Worm (Caenorhabditis elegans): Measurements from ENCODE around the gene srt-43.

srt-43 gene

ce11 chrV:12787026-12787425 lies 18.0 kb downstream of the srt-43 start, which contains the start of gene fkb-4:
TSS of gene fkb-4 (minus strand) at chrV:12787126.
- no peak for TF ChIP-seq him-1 (tag; optimal IDR thresholded peaks at IDR 0.05)
- no peak for TF ChIP-seq W03F9.2 (tag; optimal IDR thresholded peaks at IDR 0.05)
- TF ChIP-seq dao-5 (tag; optimal IDR thresholded peaks at IDR 0.05) = no peak

DNA sequence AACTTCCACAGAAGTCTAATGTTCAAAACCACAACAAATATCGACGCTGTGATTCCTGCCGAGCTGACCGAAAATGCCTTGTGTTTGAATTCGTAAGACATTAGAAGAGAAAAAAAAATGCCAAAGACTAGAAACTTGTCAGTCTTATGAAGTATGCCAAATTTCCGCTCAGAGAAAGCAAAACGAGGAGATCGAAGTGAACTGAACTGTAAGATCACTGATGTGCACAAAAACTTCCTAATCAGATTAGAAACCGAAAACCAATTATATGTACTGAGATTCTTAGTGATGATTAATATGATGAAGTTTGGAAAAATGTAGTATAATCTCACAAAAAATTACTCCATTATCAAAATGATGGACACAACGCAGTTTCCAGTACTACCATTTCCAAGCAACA lies 19.4 kb downstream of the srt-43 start, which contains the start of gene srbc-44:
Gene srbc-44 (minus strand): TSS at position 101 of the 400 bp plus-strand sequence.
- TF ChIP-seq W03F9.2 (tag; optimal IDR thresholded peaks at IDR 0.05) = no peak
- no peak for TF ChIP-seq dao-5 (tag; optimal IDR thresholded peaks at IDR 0.05)
- TF ChIP-seq him-1 (tag; optimal IDR thresholded peaks at IDR 0.05) = no peak

DNA sequence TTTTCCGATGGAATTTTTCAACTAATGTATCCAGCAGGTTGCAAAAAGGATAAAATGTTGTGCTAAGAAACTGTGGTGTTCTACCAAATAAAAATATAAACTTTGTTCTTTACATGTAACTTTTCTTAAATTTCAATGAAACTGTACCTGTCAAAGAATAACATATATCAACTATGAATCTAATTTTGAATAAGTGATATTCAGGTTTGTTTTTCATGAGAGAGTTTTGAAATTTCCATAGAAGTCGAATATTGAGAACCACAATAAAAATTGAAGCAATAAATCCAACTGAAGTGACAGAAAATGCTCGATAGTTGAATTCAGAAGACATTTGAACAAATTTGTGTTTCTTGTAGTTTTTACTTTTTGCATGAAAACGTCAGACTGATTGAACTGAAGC lies 21.1 kb downstream of the srt-43 start, which contains the start of gene srbc-43:
Gene srbc-43 (minus strand): TSS at position 331 of the 400 bp plus-strand sequence.
- TF ChIP-seq dao-5 (tag; optimal IDR thresholded peaks at IDR 0.05) = no peak
- no peak for TF ChIP-seq him-1 (tag; optimal IDR thresholded peaks at IDR 0.05)
- TF ChIP-seq W03F9.2 (tag; optimal IDR thresholded peaks at IDR 0.05) = no peak

- TF ChIP-seq W03F9.2 (tag; optimal IDR thresholded peaks at IDR 0.05) = no peak
- no peak for TF ChIP-seq dao-5 (tag; optimal IDR thresholded peaks at IDR 0.05)
- no peak for TF ChIP-seq him-1 (tag; optimal IDR thresholded peaks at IDR 0.05)
These were observed 23.7 kb downstream of the srt-43 start, which contains the start of gene ugt-5 for ce11 chrV:12792752-12793151. TSS of gene ugt-5 (minus strand) at chrV:12792965.

DNA sequence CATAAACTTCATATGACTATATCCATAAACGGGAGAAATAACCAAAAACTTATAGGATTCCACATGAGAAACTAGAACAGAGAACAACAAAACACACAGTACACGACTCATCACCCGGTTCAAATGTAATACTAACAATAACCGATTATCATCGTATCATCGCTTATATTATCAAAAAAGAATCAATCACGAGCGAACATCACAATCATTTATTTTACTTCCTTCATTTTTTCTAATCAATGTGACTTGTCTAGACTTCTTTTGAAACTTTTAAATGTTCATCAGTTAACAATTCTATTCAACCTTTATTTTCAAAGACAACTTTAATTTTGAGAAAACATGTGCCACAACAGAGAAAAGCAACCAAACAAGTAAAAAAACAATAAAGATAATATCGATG lies 26.1 kb downstream of the srt-43 start, which contains the start of gene ugt-4:
Gene ugt-4 (minus strand): TSS at position 141 of the 400 bp plus-strand sequence.
- no peak for TF ChIP-seq dao-5 (tag; optimal IDR thresholded peaks at IDR 0.05)
- TF ChIP-seq W03F9.2 (tag; optimal IDR thresholded peaks at IDR 0.05) = no peak
- no peak for TF ChIP-seq him-1 (tag; optimal IDR thresholded peaks at IDR 0.05)

ce11 chrV:12795927-12796326 lies 26.9 kb downstream of the srt-43 start:
- TF ChIP-seq dao-5 (tag; optimal IDR thresholded peaks at IDR 0.05) (no peak), W03F9.2 (tag; optimal IDR thresholded peaks at IDR 0.05) (no peak), him-1 (tag; optimal IDR thresholded peaks at IDR 0.05) (no peak)

DNA sequence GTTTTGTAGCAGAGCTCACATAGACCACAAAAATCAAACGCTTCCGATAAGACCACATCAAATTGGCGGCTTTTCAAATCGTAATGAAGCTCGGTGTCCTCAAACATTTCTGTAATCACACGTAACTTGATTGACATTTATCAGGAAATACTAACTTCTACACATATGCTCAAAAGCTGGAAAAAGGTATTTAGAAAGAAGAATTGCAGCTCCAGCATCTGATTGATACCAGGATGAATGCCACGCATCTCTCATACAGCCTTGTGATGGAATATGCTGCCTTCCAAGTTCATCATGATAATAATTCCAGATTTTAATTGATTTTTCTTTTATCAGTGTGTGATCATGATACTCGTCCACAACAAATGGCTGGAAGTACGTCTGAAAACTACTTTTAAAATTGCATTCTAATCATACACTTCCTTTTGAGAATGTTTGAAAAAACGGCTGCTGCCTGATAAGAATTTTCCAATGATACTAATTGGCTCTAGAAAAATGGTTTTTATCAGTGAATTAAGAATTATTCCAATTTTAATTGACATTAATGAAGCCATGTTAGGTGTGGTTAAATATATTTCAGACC lies 28.0 kb downstream of the srt-43 start:
- no peak for TF ChIP-seq dao-5 (tag; optimal IDR thresholded peaks at IDR 0.05)
- no peak for TF ChIP-seq W03F9.2 (tag; optimal IDR thresholded peaks at IDR 0.05)
- no peak for TF ChIP-seq him-1 (tag; optimal IDR thresholded peaks at IDR 0.05)

- TF ChIP-seq dao-5 (tag; optimal IDR thresholded peaks at IDR 0.05) = no peak
- TF ChIP-seq W03F9.2 (tag; optimal IDR thresholded peaks at IDR 0.05) = no peak
- no peak for TF ChIP-seq him-1 (tag; optimal IDR thresholded peaks at IDR 0.05)
These were observed 28.9 kb downstream of the srt-43 start, which contains the start of gene ugt-6 for ce11 chrV:12797992-12798391. TSS of gene ugt-6 (minus strand) at chrV:12798224.

- no peak for TF ChIP-seq W03F9.2 (tag; optimal IDR thresholded peaks at IDR 0.05)
- no peak for TF ChIP-seq him-1 (tag; optimal IDR thresholded peaks at IDR 0.05)
- no peak for TF ChIP-seq dao-5 (tag; optimal IDR thresholded peaks at IDR 0.05)
These were observed 31.1 kb downstream of the srt-43 start, which contains the start of gene ugt-3 for ce11 chrV:12800171-12800570. TSS of gene ugt-3 (minus strand) at chrV:12800271.

ce11 chrV:12803274-12803673 lies 34.2 kb downstream of the srt-43 start, which contains the start of gene srbc-45:
TSS of gene srbc-45 (plus strand) at chrV:12803574.
- TF ChIP-seq W03F9.2 (tag; optimal IDR thresholded peaks at IDR 0.05) (no peak), him-1 (tag; optimal IDR thresholded peaks at IDR 0.05) (no peak), dao-5 (tag; optimal IDR thresholded peaks at IDR 0.05) (no peak)

DNA sequence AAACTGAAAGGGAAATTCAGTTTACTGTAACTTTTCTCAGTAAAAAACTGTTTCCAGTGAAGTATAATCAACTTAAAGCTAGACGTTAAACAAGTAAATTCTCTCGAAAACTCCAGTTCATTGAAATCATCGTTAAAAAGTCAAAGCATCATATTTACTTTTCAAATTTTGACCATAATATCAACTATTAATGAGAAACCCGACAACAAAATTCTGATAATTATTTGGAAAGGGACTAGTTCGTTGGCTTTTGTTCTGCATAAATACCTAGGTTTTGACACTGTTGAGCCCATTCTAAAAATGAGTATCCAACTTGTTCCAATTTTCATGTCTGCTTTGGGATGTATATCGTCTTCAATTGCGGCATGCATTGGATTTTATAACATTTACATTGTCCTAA lies 37.1 kb downstream of the srt-43 start, which contains the start of gene ZC443.7:
Gene ZC443.7 (plus strand): TSS at position 301 of the 400 bp plus-strand sequence.
- no peak for TF ChIP-seq dao-5 (tag; optimal IDR thresholded peaks at IDR 0.05)
- no peak for TF ChIP-seq W03F9.2 (tag; optimal IDR thresholded peaks at IDR 0.05)
- no peak for TF ChIP-seq him-1 (tag; optimal IDR thresholded peaks at IDR 0.05)

ce11 chrV:12809876-12810275 lies 40.8 kb downstream of the srt-43 start, which contains the start of gene ZC443.1:
TSS of gene ZC443.1 (minus strand) at chrV:12810080.
- no peak for TF ChIP-seq dao-5 (tag; optimal IDR thresholded peaks at IDR 0.05)
- no peak for TF ChIP-seq him-1 (tag; optimal IDR thresholded peaks at IDR 0.05)
- TF ChIP-seq W03F9.2 (tag; optimal IDR thresholded peaks at IDR 0.05) = no peak

- no peak for TF ChIP-seq dao-5 (tag; optimal IDR thresholded peaks at IDR 0.05)
- TF ChIP-seq him-1 (tag; optimal IDR thresholded peaks at IDR 0.05) = no peak
These were observed 42.1 kb downstream of the srt-43 start, which contains the start of gene ZC443.2 for ce11 chrV:12811126-12811525. TSS of gene ZC443.2 (minus strand) at chrV:12811192.

- TF ChIP-seq dao-5 (tag; optimal IDR thresholded peaks at IDR 0.05) = no peak
- no peak for TF ChIP-seq W03F9.2 (tag; optimal IDR thresholded peaks at IDR 0.05)
- TF ChIP-seq him-1 (tag; optimal IDR thresholded peaks at IDR 0.05) = no peak
These were observed 42.8 kb downstream of the srt-43 start for ce11 chrV:12811810-12812209.
